Worm (Caenorhabditis elegans): Measurements from ENCODE around the gene sru-35.

DNA sequence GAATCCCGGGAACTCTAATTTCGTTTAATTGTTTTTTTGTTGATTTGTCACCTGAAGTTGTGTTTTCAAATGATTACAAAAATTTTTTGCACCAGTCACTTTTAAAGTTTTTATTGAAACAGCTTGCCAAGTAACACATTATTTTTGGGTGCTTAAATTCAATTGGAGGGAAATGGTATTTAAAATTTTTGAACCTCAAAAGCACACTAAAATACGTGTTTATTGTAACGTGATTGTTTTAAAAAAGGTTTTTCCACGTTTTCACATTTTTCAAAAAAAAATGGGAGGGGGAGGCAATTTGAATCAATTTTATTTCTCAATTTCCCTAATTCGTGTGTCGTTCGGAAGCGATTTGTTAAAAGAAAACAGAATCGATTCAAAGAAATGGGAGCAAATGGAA lies 31.1 kb upstream of the sru-35 start, which contains the start of gene T28C6.5:
- TF ChIP-seq skn-1 (tag; optimal IDR thresholded peaks at IDR 0.05) (no peak), mdl-1 (tag; optimal IDR thresholded peaks at IDR 0.05) (no peak), unc-62 (GFP tag; optimal IDR thresholded peaks at IDR 0.05) (no peak), lsy-2 (tag; optimal IDR thresholded peaks at IDR 0.05) (no peak), lin-39 (tag; optimal IDR thresholded peaks at IDR 0.05) (no peak), nhr-237 (tag; optimal IDR thresholded peaks at IDR 0.05) (no peak), nhr-12 (tag; optimal IDR thresholded peaks at IDR 0.05) (no peak), nhr-77 (tag; optimal IDR thresholded peaks at IDR 0.05) (no peak)

All from whole organism, L2 larva.